Worm (Caenorhabditis elegans): ENCODE data around the gene F22F7.12.

DNA sequence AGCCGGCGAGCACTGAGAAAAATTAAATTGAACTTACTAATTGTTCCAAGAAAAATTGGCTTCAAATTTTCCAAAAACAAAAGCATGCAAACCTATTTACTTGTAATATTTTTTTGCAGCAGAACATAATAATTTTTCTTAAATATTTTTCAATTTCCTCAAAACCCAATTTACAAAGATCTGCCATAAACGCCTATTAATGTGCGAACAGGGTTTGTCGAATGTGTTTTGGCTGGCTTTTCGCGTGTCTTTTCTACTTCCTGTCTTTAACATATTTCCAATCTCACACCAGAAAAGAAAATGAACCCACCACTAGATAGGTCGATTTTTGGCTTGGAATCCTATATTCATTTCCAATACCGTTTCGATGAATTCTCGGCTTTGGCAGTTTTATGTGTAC, 30.9 kb upstream of the F22F7.12 start, which contains the start of gene C45H4.18:
- no peak for TF ChIP-seq him-1 (tag; optimal IDR thresholded peaks at IDR 0.05)
- TF ChIP-seq W03F9.2 (tag; optimal IDR thresholded peaks at IDR 0.05) = no peak
